Fruit fly (Drosophila melanogaster): Measurements from ENCODE around the gene Or85a.

Gene Or85a

dm6 chr3R:8358004-8358403 lies 36.5 kb downstream of the Or85a start:
- no peak for TF ChIP-seq woc (GFP tag; optimal IDR thresholded peaks at IDR 0.05)
- TF ChIP-seq sage (GFP tag; optimal IDR thresholded peaks at IDR 0.05): peak; percentile 33
- TF ChIP-seq Dfd (GFP tag; optimal IDR thresholded peaks at IDR 0.05): no peak
- no peak for TF ChIP-seq dsf (GFP tag; optimal IDR thresholded peaks at IDR 0.05; ENCODE audit: borderline replicate concordance)
- TF ChIP-seq Hnf4 (GFP tag; optimal IDR thresholded peaks at IDR 0.05): no peak

DNA sequence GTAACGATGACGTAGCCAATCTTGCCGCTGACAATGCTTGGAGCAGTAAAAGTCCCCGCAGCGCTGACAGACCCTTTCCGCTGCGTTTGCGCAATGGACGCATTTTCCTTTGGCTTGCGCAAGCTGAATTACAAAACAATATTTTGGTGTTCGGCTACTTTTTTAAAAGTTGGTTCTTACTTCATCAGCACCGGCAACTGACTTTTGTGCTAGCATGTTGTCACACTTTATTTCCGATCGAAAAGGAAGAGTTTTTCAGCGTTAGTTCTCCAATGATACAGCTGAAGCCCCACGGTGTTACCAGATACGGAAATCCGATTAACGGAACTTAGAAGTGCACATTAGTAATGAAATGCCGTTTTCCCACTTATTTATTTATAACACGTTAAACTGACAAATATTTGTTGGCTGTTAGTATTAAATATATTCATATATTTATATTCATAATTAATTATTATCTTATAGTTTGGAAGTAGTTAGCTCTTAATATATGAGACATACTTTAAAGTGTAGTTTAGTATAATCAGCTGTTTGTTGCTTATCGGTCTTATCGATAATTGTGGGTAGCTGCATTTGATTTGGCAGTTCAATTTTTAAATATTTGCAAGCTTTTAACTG lies 40.8 kb downstream of the Or85a start, which contains the start of the genes Veneno and CG7963:
TSS of gene Veneno (minus strand) at position 296 of the 618 bp plus-strand sequence.
TSS of gene CG7963 (plus strand) at position 568 of the 618 bp plus-strand sequence.
- TF ChIP-seq pan (optimal IDR thresholded peaks at IDR 0.05) (no peak), foxo (GFP tag; optimal IDR thresholded peaks at IDR 0.05) (peak in 1 of 2 experiments; percentile 16), Hr78 (GFP tag; optimal IDR thresholded peaks at IDR 0.05) (no peak), N (GFP tag; optimal IDR thresholded peaks at IDR 0.05) (peak; percentile 64), HLH106 (tag; optimal IDR thresholded peaks at IDR 0.05) (peak; percentile 31), ey (GFP tag; optimal IDR thresholded peaks at IDR 0.05) (no peak), Rel (GFP tag; optimal IDR thresholded peaks at IDR 0.05) (no peak), Rel (tag; optimal IDR thresholded peaks at IDR 0.05) (peak; percentile 79)

DNA sequence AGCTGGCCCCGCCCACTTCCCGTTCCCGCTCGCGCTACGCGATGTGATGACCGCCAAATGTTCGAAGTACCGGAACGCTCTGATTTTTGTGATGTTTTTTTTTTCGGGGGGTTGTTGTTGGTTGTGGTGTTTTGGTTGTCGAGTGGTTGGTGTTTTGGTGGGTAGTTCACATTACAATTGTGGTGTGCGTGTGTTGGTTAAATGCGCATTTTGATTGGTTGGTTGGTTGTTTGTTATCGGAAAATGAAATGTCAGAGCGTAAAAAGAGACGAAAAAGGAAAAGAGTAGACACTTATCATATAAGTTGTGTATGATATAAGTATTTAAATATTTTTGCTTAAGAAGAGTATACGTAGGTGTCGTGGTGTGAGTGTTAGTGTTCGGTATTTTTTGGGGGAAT lies 47.0 kb downstream of the Or85a start:
- no peak for TF ChIP-seq CrebA (GFP tag; optimal IDR thresholded peaks at IDR 0.05; ENCODE audit: borderline replicate concordance)
- no peak for TF ChIP-seq Sp1 (GFP tag; optimal IDR thresholded peaks at IDR 0.05)
- no peak for TF ChIP-seq GATAd (GFP tag; optimal IDR thresholded peaks at IDR 0.05)
- TF ChIP-seq Hr83 (GFP tag; optimal IDR thresholded peaks at IDR 0.05; ENCODE audit: poor library complexity, severe bottlenecking): no peak
- no peak for TF ChIP-seq Hnf4 (GFP tag; optimal IDR thresholded peaks at IDR 0.05)
- TF ChIP-seq Hr78 (GFP tag; optimal IDR thresholded peaks at IDR 0.05): no peak
- TF ChIP-seq Abd-B (GFP tag; optimal IDR thresholded peaks at IDR 0.05): no peak
- no peak for TF ChIP-seq Mio (GFP tag; optimal IDR thresholded peaks at IDR 0.05)
- TF ChIP-seq brk (GFP tag; optimal IDR thresholded peaks at IDR 0.05): no peak
- no peak for TF ChIP-seq Rel (GFP tag; optimal IDR thresholded peaks at IDR 0.05)
- TF ChIP-seq Rel (tag; optimal IDR thresholded peaks at IDR 0.05): no peak
- no peak for TF ChIP-seq h (GFP tag; optimal IDR thresholded peaks at IDR 0.05)
- TF ChIP-seq lola (GFP tag; optimal IDR thresholded peaks at IDR 0.05): no peak
- TF ChIP-seq rgr (GFP tag; optimal IDR thresholded peaks at IDR 0.05): no peak
- TF ChIP-seq jim (GFP tag; optimal IDR thresholded peaks at IDR 0.05): no peak
- TF ChIP-seq br (GFP tag; optimal IDR thresholded peaks at IDR 0.05): no peak
- no peak for TF ChIP-seq Myc (optimal IDR thresholded peaks at IDR 0.05)
- TF ChIP-seq dmrt93B (GFP tag; optimal IDR thresholded peaks at IDR 0.05): no peak
- TF ChIP-seq Vsx2 (GFP tag; optimal IDR thresholded peaks at IDR 0.05; ENCODE audit: partially characterized antibody): no peak
- TF ChIP-seq psq (GFP tag; optimal IDR thresholded peaks at IDR 0.05): no peak
- TF ChIP-seq Jra (GFP tag; optimal IDR thresholded peaks at IDR 0.05): no peak
